Worm (Caenorhabditis elegans) whole organism, late embryonic: ENCODE data around the gene edg-1.

Experiments
- F13H6.1 ChIP-seq: sonication (generic microtip); optimal IDR thresholded peaks from 2 replicates; lab custom pipeline; 2016; ENCODE audit warnings: missing genetic modification characterization, missing compliant biosample characterization
- ama-1 ChIP-seq: fragments of 150-350 bp; optimal IDR thresholded peaks from 2 replicates; lab custom pipeline; 2014
- fkh-10 ChIP-seq: fragments of 150-350 bp; optimal IDR thresholded peaks from 2 replicates; lab custom pipeline; 2014; ENCODE audit warnings: missing biosample characterization, missing genetic modification reagents, missing genetic modification characterization
- lin-11 ChIP-seq: fragments of 200-800 bp; sonication (Bioruptor generic); optimal IDR thresholded peaks from 2 replicates; lab custom pipeline; 2018; ENCODE audit warnings: mild to moderate bottlenecking, missing genetic modification characterization, missing compliant biosample characterization
- madf-2 ChIP-seq: sonication (generic microtip); optimal IDR thresholded peaks from 2 replicates; lab custom pipeline; 2017; ENCODE audit warnings: missing genetic modification characterization, missing compliant biosample characterization
- nhr-11 ChIP-seq: fragments of 150-350 bp; optimal IDR thresholded peaks from 2 replicates; lab custom pipeline; 2014; ENCODE audit warnings: missing biosample characterization, missing genetic modification characterization
- pat-9 ChIP-seq: fragments of 200-800 bp; sonication (Bioruptor generic); optimal IDR thresholded peaks from 2 replicates; lab custom pipeline; 2018; ENCODE audit warnings: mild to moderate bottlenecking, missing genetic modification characterization, moderate library complexity, missing compliant biosample characterization
- pha-4 ChIP-seq: fragments of 150-350 bp; optimal IDR thresholded peaks from 2 replicates; lab custom pipeline; 2018; ENCODE audit warnings: missing biosample characterization, missing genetic modification reagents, missing genetic modification characterization
- sox-2 ChIP-seq: fragments of 200-800 bp; sonication (Bioruptor generic); IDR thresholded peaks from 2 replicates; pipeline ENCODE4 v1.3.6; 2022; ENCODE audit warnings: missing genetic modification reagents, missing genetic modification characterization, missing compliant biosample characterization
- tbx-2 ChIP-seq: sonication (generic microtip); optimal IDR thresholded peaks from 2 replicates; lab custom pipeline; 2016; ENCODE audit warnings: missing genetic modification characterization, missing compliant biosample characterization

DNA sequence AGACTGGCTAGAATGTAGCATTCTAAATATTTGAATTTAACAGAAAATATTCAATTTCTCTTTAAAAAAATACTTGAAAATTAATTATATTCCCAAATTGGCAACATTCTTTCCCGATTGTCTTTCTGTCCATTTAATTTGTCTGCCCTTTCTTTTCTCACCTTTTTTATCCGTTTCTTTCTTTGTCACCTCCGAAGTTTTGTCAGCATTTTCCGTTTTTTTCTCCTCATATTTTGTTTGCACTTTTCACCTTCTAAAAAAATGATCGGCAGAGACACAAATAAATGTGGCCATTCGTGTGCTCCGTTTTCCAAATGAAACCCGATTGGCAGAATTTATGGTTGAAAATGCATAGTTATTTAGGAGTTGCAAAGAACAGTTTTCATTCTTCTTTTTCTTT, 4.5 kb upstream of the edg-1 start:
- TF ChIP-seq tbx-2, result no peak
- no peak for TF ChIP-seq ama-1
- TF ChIP-seq fkh-10 (GFP tag; lab: Kevin White, UChicago), result no peak
- no peak for TF ChIP-seq F13H6.1 (tag; lab: Kevin White, UChicago)
- no peak for TF ChIP-seq pha-4 (tag; lab: Kevin White, UChicago)
- no peak for TF ChIP-seq pat-9 (tag; lab: Kevin White, UChicago)
- no peak for TF ChIP-seq nhr-11 (tag; lab: Kevin White, UChicago)
- TF ChIP-seq madf-2 (tag; lab: Kevin White, UChicago), result no peak
- no peak for TF ChIP-seq sox-2 (GFP tag; lab: Robert Waterston, UW)
- TF ChIP-seq lin-11 (tag; lab: Kevin White, UChicago), result no peak
